Worm (Caenorhabditis elegans) whole organism, L2 larva: ENCODE measurements around the gene cyp-33C4.
"Not testable (repeated sequence)": the region's sequence is repeated elsewhere in the genome, so short reads cannot be mapped to it uniquely, and the experiment has no call there.

Source experiments
- C34F6.9 ChIP-seq: fragments of 150-350 bp; optimal IDR thresholded peaks from 2 replicates; lab custom pipeline; 2014; ENCODE audit warnings: missing biosample characterization, missing genetic modification characterization
- R02D3.7 ChIP-seq: fragments of 150-350 bp; optimal IDR thresholded peaks from 2 replicates; lab custom pipeline; 2014; ENCODE audit warnings: missing biosample characterization, missing genetic modification characterization
- ZK546.5 ChIP-seq: sonication (generic microtip); optimal IDR thresholded peaks from 2 replicates; lab custom pipeline; 2017; ENCODE audit warnings: missing biosample characterization, missing genetic modification characterization
- aly-2 ChIP-seq: fragments of 150-350 bp; optimal IDR thresholded peaks from 2 replicates; lab custom pipeline; 2014; ENCODE audit warnings: missing biosample characterization, missing genetic modification characterization
- ceh-82 ChIP-seq: fragments of 150-350 bp; optimal IDR thresholded peaks from 2 replicates; lab custom pipeline; 2014; ENCODE audit warnings: missing biosample characterization, missing genetic modification characterization
- crh-2 ChIP-seq: sonication (generic microtip); optimal IDR thresholded peaks from 2 replicates; lab custom pipeline; 2017; ENCODE audit warnings: missing biosample characterization, missing genetic modification characterization
- egl-27 ChIP-seq: sonication (generic microtip); optimal IDR thresholded peaks from 3 replicates; lab custom pipeline; 2017; ENCODE audit warnings: missing biosample characterization, missing genetic modification reagents, missing genetic modification characterization
- elt-1 ChIP-seq: fragments of 150-350 bp; optimal IDR thresholded peaks from 2 replicates; lab custom pipeline; 2014; ENCODE audit warnings: missing biosample characterization, missing genetic modification characterization
- fos-1 ChIP-seq: fragments of 150-350 bp; optimal IDR thresholded peaks from 2 replicates; lab custom pipeline; 2014; ENCODE audit warnings: missing biosample characterization, missing genetic modification characterization
- gmeb-1 ChIP-seq: fragments of 150-350 bp; optimal IDR thresholded peaks from 2 replicates; lab custom pipeline; 2014; ENCODE audit warnings: missing biosample characterization, missing genetic modification characterization
- lin-39 ChIP-seq: fragments of 150-350 bp; optimal IDR thresholded peaks from 2 replicates; lab custom pipeline; 2014; ENCODE audit warnings: missing biosample characterization, missing genetic modification reagents, missing genetic modification characterization
- lsy-2 ChIP-seq, 2 experiments: fragments of 150-350 bp in 1 of 2; sonication (generic microtip) in 1 of 2; optimal IDR thresholded peaks; 2 replicates each; lab custom pipeline; 2014 to 2017; ENCODE audit warnings: missing biosample characterization in 2 of 2, missing genetic modification characterization in 2 of 2
- mdl-1 ChIP-seq, 2 experiments: fragments of 150-350 bp in 1 of 2; sonication (generic microtip) in 1 of 2; optimal IDR thresholded peaks; 2 replicates each; lab custom pipeline; 2017; ENCODE audit warnings: missing biosample characterization in 2 of 2, missing genetic modification characterization in 2 of 2
- nhr-10 ChIP-seq: sonication (generic microtip); optimal IDR thresholded peaks from 2 replicates; lab custom pipeline; 2017; ENCODE audit warnings: missing biosample characterization, missing genetic modification characterization
- nhr-12 ChIP-seq: fragments of 150-350 bp; optimal IDR thresholded peaks from 2 replicates; lab custom pipeline; 2014; ENCODE audit warnings: missing biosample characterization, missing genetic modification characterization
- nhr-129 ChIP-seq: fragments of 150-350 bp; optimal IDR thresholded peaks from 2 replicates; lab custom pipeline; 2014; ENCODE audit warnings: missing biosample characterization, missing genetic modification characterization
- nhr-23 ChIP-seq: fragments of 150-350 bp; optimal IDR thresholded peaks from 2 replicates; lab custom pipeline; 2014; ENCODE audit warnings: missing biosample characterization, missing genetic modification reagents, missing genetic modification characterization
- nhr-25 ChIP-seq: fragments of 150-350 bp; sonication (generic microtip); optimal IDR thresholded peaks from 3 replicates; lab custom pipeline; 2014; ENCODE audit warnings: missing biosample characterization, missing genetic modification characterization
- nhr-77 ChIP-seq: fragments of 150-350 bp; optimal IDR thresholded peaks from 2 replicates; lab custom pipeline; 2014; ENCODE audit warnings: missing biosample characterization, missing genetic modification characterization
- peb-1 ChIP-seq: fragments of 150-350 bp; optimal IDR thresholded peaks from 2 replicates; lab custom pipeline; 2014; ENCODE audit warnings: missing biosample characterization, missing genetic modification characterization
- sem-4 ChIP-seq: fragments of 150-350 bp; optimal IDR thresholded peaks from 2 replicates; lab custom pipeline; 2014; ENCODE audit warnings: missing biosample characterization, missing genetic modification reagents, missing genetic modification characterization
- skn-1 ChIP-seq: sonication (generic microtip); optimal IDR thresholded peaks from 2 replicates; lab custom pipeline; 2017; ENCODE audit warnings: missing biosample characterization, missing genetic modification characterization
- sma-3 ChIP-seq: sonication (generic microtip); optimal IDR thresholded peaks from 2 replicates; lab custom pipeline; 2016; ENCODE audit warnings: missing genetic modification reagents, missing genetic modification characterization, missing compliant biosample characterization
- sma-9 ChIP-seq, 2 experiments: fragments of 150-350 bp in 1 of 2; sonication (generic microtip) in 1 of 2; optimal IDR thresholded peaks; 2 replicates each; lab custom pipeline; 2014 to 2016; ENCODE audit warnings: missing genetic modification characterization in 2 of 2, mild to moderate bottlenecking in 1 of 2, missing biosample characterization in 1 of 2, missing compliant biosample characterization in 1 of 2, missing genetic modification reagents in 1 of 2, moderate library complexity in 1 of 2
- unc-55 ChIP-seq: fragments of 150-350 bp; sonication (generic microtip); optimal IDR thresholded peaks from 3 replicates; lab custom pipeline; 2014; ENCODE audit warnings: missing biosample characterization, missing genetic modification reagents, missing genetic modification characterization
- unc-62 ChIP-seq: fragments of 150-350 bp; optimal IDR thresholded peaks from 2 replicates; lab custom pipeline; 2014; ENCODE audit warnings: missing biosample characterization, missing genetic modification reagents, missing genetic modification characterization
- zag-1 ChIP-seq: fragments of 150-350 bp; optimal IDR thresholded peaks from 2 replicates; lab custom pipeline; 2014; ENCODE audit warnings: missing biosample characterization, missing genetic modification characterization
- ztf-11 ChIP-seq: sonication (generic microtip); optimal IDR thresholded peaks from 2 replicates; lab custom pipeline; 2017; ENCODE audit warnings: missing biosample characterization, missing genetic modification characterization
- ztf-4 ChIP-seq: fragments of 150-350 bp; optimal IDR thresholded peaks from 2 replicates; lab custom pipeline; 2014; ENCODE audit warnings: missing biosample characterization, missing genetic modification characterization

Gene cyp-33C4

DNA sequence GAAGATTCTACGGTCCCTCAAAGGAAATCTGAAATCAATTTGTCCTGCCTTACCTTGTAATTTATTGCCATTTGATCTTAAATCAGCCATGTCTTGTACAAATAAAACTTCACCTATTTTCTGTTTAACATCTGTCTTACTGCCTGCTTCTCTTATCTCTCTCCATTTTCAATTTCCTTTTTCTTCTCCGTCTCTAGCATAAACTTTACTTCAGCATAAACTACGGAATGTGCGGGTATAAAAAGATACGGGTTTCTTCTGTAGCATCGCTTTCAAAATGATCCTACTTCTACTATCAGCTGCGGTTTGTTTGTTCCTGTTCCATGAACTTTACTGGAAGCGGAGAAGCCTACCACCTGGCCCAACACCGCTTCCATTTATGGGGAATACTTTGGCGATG is 8.8 kb downstream of the cyp-33C4 start, which contains the start of gene cyp-33C5:
cyp-33C5 (plus strand) TSS at position 254 of the 400 bp plus-strand sequence.
- peak; percentile 74 for TF ChIP-seq sma-9 (GFP tag; optimal IDR thresholded peaks at IDR 0.05; lab: Kevin White, UChicago)
- no peak for TF ChIP-seq sma-9 (tag; optimal IDR thresholded peaks at IDR 0.05; lab: Kevin White, UChicago)
- peak; percentile 5 for TF ChIP-seq sma-3
- TF ChIP-seq unc-55, result peak; percentile 2
- TF ChIP-seq lsy-2 (tag; optimal IDR thresholded peaks at IDR 0.05; lab: Kevin White, UChicago), result no peak
- TF ChIP-seq gmeb-1 (tag; lab: Kevin White, UChicago), result peak; percentile 28
- no peak for TF ChIP-seq nhr-12 (tag; lab: Kevin White, UChicago)
- peak; percentile 44 for TF ChIP-seq fos-1 (tag; lab: Kevin White, UChicago)
- TF ChIP-seq nhr-23 (tag; lab: Kevin White, UChicago), result no peak
- peak; percentile 26 for TF ChIP-seq nhr-129 (tag; lab: Kevin White, UChicago)

DNA sequence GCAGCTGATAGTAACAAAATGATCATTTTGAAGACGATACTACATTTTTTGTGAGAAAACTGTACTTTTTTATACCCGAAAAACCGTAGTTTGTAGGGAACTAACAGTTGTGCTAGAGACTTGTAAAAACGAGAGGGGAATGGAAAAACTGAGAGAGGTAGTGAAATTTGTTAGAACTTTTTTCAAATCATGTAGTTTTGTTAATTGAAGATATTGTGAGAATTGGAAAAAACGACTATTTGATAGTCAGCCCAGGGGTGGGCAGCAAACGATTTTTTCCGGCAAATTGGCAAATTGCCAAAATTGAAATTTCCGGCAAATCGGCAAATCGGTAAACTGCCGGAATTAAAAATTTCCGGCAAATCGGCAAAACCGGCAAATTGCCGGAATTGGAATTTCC is 13.4 kb downstream of the cyp-33C4 start, which contains the start of gene cyp-33C6:
cyp-33C6 (minus strand) TSS at position 101 of the 400 bp plus-strand sequence.
- TF ChIP-seq nhr-10 (tag; lab: Kevin White, UChicago) (no peak), egl-27 (tag; lab: Kevin White, UChicago) (no peak), elt-1 (tag; lab: Kevin White, UChicago) (no peak), lsy-2 (tag; optimal IDR thresholded peaks at IDR 0.05; lab: Kevin White, UChicago) (no peak), mdl-1 (tag; optimal IDR thresholded peaks at IDR 0.05; lab: Kevin White, UChicago) (no peak), gmeb-1 (tag; lab: Kevin White, UChicago) (no peak), ztf-11 (no peak), unc-62 (GFP tag; lab: Kevin White, UChicago) (no peak), aly-2 (tag; lab: Kevin White, UChicago) (no peak)

DNA sequence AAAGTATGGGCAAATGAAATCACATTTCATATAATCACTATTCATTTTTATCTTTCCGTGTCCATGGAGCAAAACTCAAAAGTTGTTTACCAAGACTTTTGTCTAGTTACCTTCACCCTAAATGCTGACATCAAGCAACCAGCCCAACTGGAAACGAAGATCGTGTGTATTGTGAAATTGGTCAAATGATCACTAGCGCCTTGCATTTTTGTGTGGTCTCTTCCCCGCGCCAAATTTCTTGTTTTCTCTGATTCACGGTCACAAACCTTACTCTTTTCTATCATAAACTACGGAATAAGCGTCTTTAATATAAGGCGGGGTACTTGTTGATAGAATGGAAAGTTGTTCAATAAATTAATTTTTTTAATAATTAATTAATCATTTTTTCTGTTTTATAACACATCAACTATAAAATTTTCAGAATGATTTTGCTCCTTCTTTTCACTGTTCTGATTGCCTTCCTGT is 14.2 kb downstream of the cyp-33C4 start, which contains the start of gene cyp-33C7:
cyp-33C7 (plus strand) TSS at position 415 of the 465 bp plus-strand sequence.
- TF ChIP-seq C34F6.9 (tag; lab: Kevin White, UChicago) (peak; percentile 17), gmeb-1 (tag; lab: Kevin White, UChicago) (peak; percentile 35), skn-1 (peak; percentile 10), sem-4 (tag; lab: Kevin White, UChicago) (no peak), ceh-82 (tag; lab: Kevin White, UChicago) (no peak), nhr-129 (tag; lab: Kevin White, UChicago) (peak; percentile 59), sma-9 (GFP tag; optimal IDR thresholded peaks at IDR 0.05; lab: Kevin White, UChicago) (peak; percentile 64), sma-9 (tag; optimal IDR thresholded peaks at IDR 0.05; lab: Kevin White, UChicago) (no peak), unc-55 (no peak), ZK546.5 (no peak), fos-1 (tag; lab: Kevin White, UChicago) (peak; percentile 81), crh-2 (peak; percentile 46), nhr-25 (no peak), lsy-2 (tag; optimal IDR thresholded peaks at IDR 0.05; lab: Kevin White, UChicago) (no peak)
- TF ChIP-seq, all 48 proteins: peak for 7

DNA sequence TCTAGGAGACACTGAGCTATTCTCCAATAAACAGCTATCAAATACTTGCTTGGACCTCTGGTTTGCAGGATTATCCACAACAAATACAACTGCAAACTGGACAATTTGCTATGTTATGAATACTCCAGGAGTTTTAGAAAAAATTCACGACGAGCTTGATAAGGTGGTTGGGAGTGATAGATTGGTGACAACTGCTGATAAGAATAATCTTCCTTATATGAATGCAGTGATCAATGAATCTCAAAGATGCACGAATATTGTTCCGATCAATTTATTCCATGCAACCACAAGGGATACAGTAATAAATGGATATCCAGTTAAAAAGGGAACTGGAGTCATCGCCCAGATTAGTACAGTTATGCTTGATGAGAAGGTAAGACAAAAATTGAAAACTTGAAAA is 15.8 kb downstream of the cyp-33C4 start:
- TF ChIP-seq zag-1 (tag; lab: Kevin White, UChicago) (no peak), nhr-23 (tag; lab: Kevin White, UChicago) (no peak), sem-4 (tag; lab: Kevin White, UChicago) (no peak), lin-39 (tag; lab: Kevin White, UChicago) (no peak), R02D3.7 (tag; lab: Kevin White, UChicago) (no peak), fos-1 (tag; lab: Kevin White, UChicago) (peak; percentile 11), peb-1 (tag; lab: Kevin White, UChicago) (no peak), ztf-4 (tag; lab: Kevin White, UChicago) (no peak)

DNA sequence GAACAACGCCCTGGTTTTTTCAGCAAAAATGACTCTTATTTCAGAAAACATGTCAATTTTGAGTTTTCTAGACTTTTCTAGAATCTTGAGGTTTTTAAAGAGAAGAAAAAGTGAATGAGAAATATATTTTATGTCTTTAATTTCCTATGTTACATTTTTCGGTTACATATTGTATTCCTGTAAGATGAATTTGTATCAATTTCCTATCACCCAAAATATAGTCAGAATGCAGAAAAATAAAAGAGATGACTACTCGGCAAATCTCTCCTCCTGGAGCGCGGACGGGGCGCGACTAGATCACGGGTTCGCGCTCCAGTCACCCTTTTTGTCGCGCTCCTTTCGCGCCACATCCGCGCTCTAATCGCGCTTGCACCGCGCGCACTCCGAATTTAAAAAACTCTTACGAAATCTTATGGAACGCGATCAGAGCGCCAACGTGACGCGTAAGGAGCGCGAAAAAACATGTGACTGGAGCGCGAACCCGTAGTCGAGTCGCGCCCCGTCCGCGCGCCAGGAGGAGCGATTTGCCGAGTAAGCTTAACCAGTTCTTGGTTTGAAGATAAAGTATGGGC is 18.7 kb downstream of the cyp-33C4 start, which contains the start of gene str-253:
str-253 (minus strand) TSS at position 51 of the 572 bp plus-strand sequence.
- TF ChIP-seq ztf-11 (no peak), unc-55 (no peak)
- TF ChIP-seq, all 48 proteins: peak for 0

DNA sequence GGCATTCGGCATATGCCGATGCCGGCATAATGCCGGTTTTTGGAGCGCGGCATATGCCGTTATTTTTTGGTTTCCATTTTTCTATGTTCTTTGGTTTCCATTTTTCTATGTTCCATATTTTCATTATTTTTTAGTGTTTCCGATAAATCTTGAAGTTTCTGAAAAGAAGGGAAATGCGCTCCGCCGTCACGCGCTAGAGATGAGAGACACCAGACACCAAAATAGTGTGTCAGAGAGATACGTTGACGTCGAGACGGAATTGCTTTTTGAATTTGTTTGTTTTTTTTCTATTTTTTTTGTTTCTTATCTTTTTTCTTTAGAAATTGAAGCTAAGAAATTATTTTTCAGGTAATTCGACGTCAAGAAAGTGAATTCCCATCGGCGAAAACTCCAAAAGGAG is 19.3 kb downstream of the cyp-33C4 start, which contains the start of gene F41B5.1:
F41B5.1 (plus strand) TSS at position 343 of the 400 bp plus-strand sequence.
- TF ChIP-seq sma-3; nhr-77 (tag; lab: Kevin White, UChicago); gmeb-1 (tag; lab: Kevin White, UChicago): not testable (repeated sequence)
